Worm (Caenorhabditis elegans): ENCODE measurements around the gene col-152.

DNA sequence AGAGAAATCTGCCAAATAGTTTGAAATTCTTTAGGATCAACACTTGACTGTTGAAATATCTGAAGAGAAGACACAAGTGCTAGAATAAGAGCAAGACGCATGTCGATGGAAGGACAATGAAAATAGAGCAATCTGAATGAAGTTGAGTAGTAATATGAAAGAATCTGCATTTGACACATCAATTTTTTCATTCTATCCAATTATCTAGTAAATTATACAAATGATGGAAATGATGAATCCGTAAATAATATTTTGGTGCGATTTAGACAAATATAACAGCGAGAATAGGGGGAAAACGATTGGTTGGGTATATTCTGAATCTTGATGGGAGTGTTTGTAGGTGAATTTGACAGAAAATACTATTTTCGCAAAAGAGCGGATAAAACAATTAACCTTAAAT lies 28.0 kb upstream of the col-152 start, which contains the start of gene txt-10:
- no peak for TF ChIP-seq cog-1 (tag; optimal IDR thresholded peaks at IDR 0.05)
- no peak for TF ChIP-seq ztf-23 (GFP tag; IDR thresholded peaks at IDR 0.05)
- TF ChIP-seq tab-1 (GFP tag; IDR thresholded peaks at IDR 0.05), result no peak
- TF ChIP-seq flt-1 (GFP tag; IDR thresholded peaks at IDR 0.05), result no peak
